Worm (Caenorhabditis elegans) whole organism, mixed stage, embryonic: ENCODE measurements around the gene ttr-43.

Experiments used
- mls-2 ChIP-seq: sonication (generic microtip); optimal IDR thresholded peaks from 2 replicates; lab custom pipeline; 2016; ENCODE audit warnings: mild to moderate bottlenecking, missing genetic modification characterization, moderate library complexity, missing compliant biosample characterization
- nhr-28 ChIP-seq: fragments of 150-350 bp; optimal IDR thresholded peaks from 2 replicates; lab custom pipeline; 2014; ENCODE audit warnings: missing biosample characterization, missing genetic modification characterization
- nhr-76 ChIP-seq: sonication (generic microtip); optimal IDR thresholded peaks from 2 replicates; lab custom pipeline; 2017; ENCODE audit warnings: missing biosample characterization, missing genetic modification characterization
- unc-39 ChIP-seq: fragments of 150-350 bp; optimal IDR thresholded peaks from 2 replicates; lab custom pipeline; 2014; ENCODE audit warnings: missing biosample characterization, missing genetic modification characterization
- unc-62 ChIP-seq: fragments of 150-350 bp; optimal IDR thresholded peaks from 2 replicates; lab custom pipeline; 2014; ENCODE audit warnings: missing biosample characterization, missing genetic modification reagents, missing genetic modification characterization
- zip-8 ChIP-seq: fragments of 150-350 bp; optimal IDR thresholded peaks from 2 replicates; lab custom pipeline; 2014; ENCODE audit warnings: missing biosample characterization, missing genetic modification characterization

DNA sequence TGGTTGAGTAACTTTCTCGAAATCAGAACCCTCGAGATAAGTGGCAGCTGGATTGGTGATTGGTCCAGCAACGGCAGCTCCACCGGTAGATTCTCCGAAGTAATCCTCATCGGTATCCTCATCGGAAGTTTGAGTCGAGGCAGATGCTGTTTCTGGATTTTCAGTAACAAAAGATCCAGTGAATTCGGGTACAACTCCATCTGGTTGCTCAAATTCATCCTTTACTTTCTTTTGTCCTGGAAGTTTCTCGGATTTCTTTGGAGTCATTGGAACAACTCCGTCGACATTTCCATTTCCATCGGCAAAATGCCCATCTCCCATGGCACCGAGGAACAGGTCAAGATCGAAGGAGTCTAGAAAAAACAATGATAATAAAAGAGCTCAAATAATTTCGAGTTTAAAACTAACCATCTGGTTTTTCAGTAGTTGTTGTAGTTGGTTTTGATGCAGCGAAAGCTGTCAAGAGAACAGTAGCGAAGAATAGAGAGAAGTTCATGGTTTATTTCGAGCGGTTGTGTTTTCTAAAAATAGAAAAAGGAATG is 37.8 kb downstream of the ttr-43 start, which contains the start of gene F45D3.4:
- TF ChIP-seq nhr-76 (no peak), nhr-28 (tag; lab: Kevin White, UChicago) (no peak), unc-62 (GFP tag; lab: Kevin White, UChicago) (no peak), mls-2 (tag; lab: Kevin White, UChicago) (no peak), unc-39 (tag; lab: Kevin White, UChicago) (no peak), zip-8 (no peak)
